Worm (Caenorhabditis elegans) whole organism, young adult: Measurements from ENCODE around the gene ZK218.3.

Source experiments
- B0019.2 ChIP-seq: fragments of 200-800 bp; sonication (Bioruptor generic); conservative IDR thresholded peaks from 2 replicates; pipeline ENCODE4 v1.3.6; 2022; ENCODE audit warnings: missing genetic modification reagents, missing genetic modification characterization, missing compliant biosample characterization
- B0261.1 ChIP-seq: sonication (generic microtip); optimal IDR thresholded peaks from 2 replicates; lab custom pipeline; 2016; ENCODE audit warnings: mild to moderate bottlenecking, missing genetic modification characterization, moderate library complexity, missing compliant biosample characterization
- F52B5.7 ChIP-seq: sonication (generic microtip); optimal IDR thresholded peaks from 2 replicates; lab custom pipeline; 2016; ENCODE audit warnings: mild to moderate bottlenecking, missing genetic modification characterization, missing compliant biosample characterization
- F57A8.1 ChIP-seq: fragments of 200-800 bp; sonication (Bioruptor generic); optimal IDR thresholded peaks from 2 replicates; lab custom pipeline; 2018; ENCODE audit warnings: mild to moderate bottlenecking, missing genetic modification characterization, moderate library complexity, missing compliant biosample characterization
- K11D2.4 ChIP-seq: fragments of 200-800 bp; sonication (Bioruptor generic); IDR thresholded peaks from 2 replicates; pipeline ENCODE4 v1.3.6; 2022; ENCODE audit warnings: missing genetic modification reagents, missing genetic modification characterization, missing compliant biosample characterization
- Y79H2A.3 ChIP-seq: fragments of 200-800 bp; sonication (Bioruptor generic); conservative IDR thresholded peaks from 2 replicates; pipeline ENCODE4 v1.3.6; 2022; ENCODE audit warnings: missing genetic modification reagents, missing genetic modification characterization, missing compliant biosample characterization
- aptf-2 ChIP-seq: fragments of 200-800 bp; sonication (Bioruptor generic); conservative IDR thresholded peaks from 2 replicates; pipeline ENCODE4 v1.3.6; 2022; ENCODE audit warnings: missing genetic modification reagents, missing genetic modification characterization, missing compliant biosample characterization
- athp-1 ChIP-seq: sonication (generic microtip); optimal IDR thresholded peaks from 2 replicates; lab custom pipeline; 2017; ENCODE audit warnings: mild to moderate bottlenecking, missing genetic modification characterization, missing compliant biosample characterization
- bed-1 ChIP-seq: fragments of 200-800 bp; sonication (Bioruptor generic); IDR thresholded peaks from 2 replicates; pipeline ENCODE4 v1.3.6; 2022; ENCODE audit warnings: missing genetic modification reagents, missing genetic modification characterization, missing compliant biosample characterization
- ccch-3 ChIP-seq: fragments of 200-800 bp; sonication (Bioruptor generic); optimal IDR thresholded peaks from 2 replicates; lab custom pipeline; 2018; ENCODE audit warnings: mild to moderate bottlenecking, missing genetic modification characterization, missing compliant biosample characterization
- cebp-2 ChIP-seq: fragments of 200-800 bp; sonication (Bioruptor generic); IDR thresholded peaks from 2 replicates; pipeline ENCODE4 v1.3.6; 2022; ENCODE audit warnings: missing genetic modification characterization, missing compliant biosample characterization
- ceh-91 ChIP-seq: fragments of 200-800 bp; sonication (Bioruptor generic); IDR thresholded peaks from 2 replicates; pipeline ENCODE4 v1.3.6; 2022; ENCODE audit warnings: missing genetic modification reagents, missing genetic modification characterization, missing compliant biosample characterization
- dox-1 ChIP-seq: fragments of 200-800 bp; sonication (Bioruptor generic); IDR thresholded peaks from 2 replicates; pipeline ENCODE4 v1.3.6; 2022; ENCODE audit warnings: missing genetic modification reagents, missing genetic modification characterization, missing compliant biosample characterization
- dpff-1 ChIP-seq: sonication (generic microtip); optimal IDR thresholded peaks from 2 replicates; lab custom pipeline; 2017; ENCODE audit warnings: mild to moderate bottlenecking, missing genetic modification characterization, missing compliant biosample characterization
- egl-18 ChIP-seq: fragments of 200-800 bp; sonication (Bioruptor generic); IDR thresholded peaks from 2 replicates; pipeline ENCODE4 v1.3.6; 2022; ENCODE audit warnings: missing genetic modification reagents, missing genetic modification characterization, missing compliant biosample characterization
- him-1 ChIP-seq: sonication (generic microtip); optimal IDR thresholded peaks from 2 replicates; lab custom pipeline; 2016; ENCODE audit warnings: missing genotype, missing genetic modification reagents, missing genetic modification characterization, missing compliant biosample characterization
- hmg-1.2 ChIP-seq: fragments of 200-800 bp; sonication (Bioruptor generic); IDR thresholded peaks from 2 replicates; pipeline ENCODE4 v1.3.6; 2022; ENCODE audit warnings: missing genetic modification reagents, missing genetic modification characterization, missing compliant biosample characterization
- hrde-1 ChIP-seq: sonication (generic microtip); optimal IDR thresholded peaks from 2 replicates; lab custom pipeline; 2016; ENCODE audit warnings: missing genetic modification characterization, mild to moderate bottlenecking, missing compliant biosample characterization, moderate library complexity, missing genotype, missing genetic modification reagents, borderline replicate concordance
- hsf-1 ChIP-seq: fragments of 200-800 bp; sonication (Bioruptor generic); IDR thresholded peaks from 2 replicates; pipeline ENCODE4 v1.3.6; 2022; ENCODE audit warnings: missing genetic modification reagents, missing genetic modification characterization, missing compliant biosample characterization
- lag-1 ChIP-seq: fragments of 200-800 bp; sonication (Bioruptor generic); IDR thresholded peaks from 2 replicates; pipeline ENCODE4 v1.3.6; 2022; ENCODE audit warnings: missing genetic modification reagents, missing genetic modification characterization, missing compliant biosample characterization
- let-607 ChIP-seq, 2 experiments: fragments of 200-800 bp in 1 of 2; sonication (Bioruptor generic) in 1 of 2; sonication (generic microtip) in 1 of 2; optimal IDR thresholded peaks; 2 replicates each; lab custom pipeline; 2016 to 2018; ENCODE audit warnings: mild to moderate bottlenecking in 2 of 2, missing compliant biosample characterization in 2 of 2, missing genetic modification characterization in 2 of 2, moderate library complexity in 2 of 2, missing genotype in 1 of 2
- lin-35 ChIP-seq, 3 experiments: fragments of 150-350 bp in 2 of 3; sonication (generic microtip) in 1 of 3; optimal IDR thresholded peaks; 2 replicates each; lab custom pipeline; 2014 to 2018; ENCODE audit warnings: missing biosample characterization in 3 of 3, missing genetic modification characterization in 3 of 3, missing genetic modification reagents in 3 of 3
- lin-40 ChIP-seq: sonication (generic microtip); optimal IDR thresholded peaks from 2 replicates; lab custom pipeline; 2016; ENCODE audit warnings: missing genetic modification characterization, mild to moderate bottlenecking, missing compliant biosample characterization, missing genotype, missing genetic modification reagents
- lin-54 ChIP-seq: fragments of 200-800 bp; sonication (Bioruptor generic); optimal IDR thresholded peaks from 2 replicates; lab custom pipeline; 2018; ENCODE audit warnings: mild to moderate bottlenecking, missing genetic modification characterization, missing compliant biosample characterization
- madf-3 ChIP-seq: fragments of 200-800 bp; sonication (Bioruptor generic); IDR thresholded peaks from 2 replicates; pipeline ENCODE4 v1.3.6; 2022; ENCODE audit warnings: missing genetic modification reagents, missing genetic modification characterization, missing compliant biosample characterization
- mel-28 ChIP-seq: sonication (generic microtip); optimal IDR thresholded peaks from 2 replicates; lab custom pipeline; 2016; ENCODE audit warnings: borderline replicate concordance, mild to moderate bottlenecking, missing genetic modification characterization, missing compliant biosample characterization
- nfya-2 ChIP-seq: fragments of 200-800 bp; sonication (Bioruptor generic); IDR thresholded peaks from 2 replicates; pipeline ENCODE4 v1.3.6; 2022; ENCODE audit warnings: missing genetic modification reagents, missing genetic modification characterization, missing compliant biosample characterization
- nhr-179 ChIP-seq: sonication (generic microtip); optimal IDR thresholded peaks from 2 replicates; lab custom pipeline; 2016; ENCODE audit warnings: mild to moderate bottlenecking, missing genetic modification characterization, missing compliant biosample characterization
- nhr-27 ChIP-seq: fragments of 200-800 bp; sonication (Bioruptor generic); optimal IDR thresholded peaks from 2 replicates; lab custom pipeline; 2018; ENCODE audit warnings: mild to moderate bottlenecking, missing genetic modification characterization, moderate library complexity, missing compliant biosample characterization
- nhr-80 ChIP-seq: sonication (generic microtip); optimal IDR thresholded peaks from 2 replicates; lab custom pipeline; 2016; ENCODE audit warnings: missing genetic modification characterization, missing compliant biosample characterization
- pha-4 ChIP-seq: fragments of 150-350 bp; sonication (generic microtip); optimal IDR thresholded peaks from 2 replicates; lab custom pipeline; 2014; ENCODE audit warnings: missing biosample characterization, missing genetic modification reagents, missing genetic modification characterization
- rcor-1 ChIP-seq: fragments of 200-800 bp; sonication (Bioruptor generic); IDR thresholded peaks from 2 replicates; pipeline ENCODE4 v1.3.6; 2022; ENCODE audit warnings: missing genetic modification reagents, missing genetic modification characterization, missing compliant biosample characterization
- repo-1 ChIP-seq: sonication (generic microtip); optimal IDR thresholded peaks from 2 replicates; lab custom pipeline; 2017; ENCODE audit warnings: mild to moderate bottlenecking, missing genetic modification characterization, missing compliant biosample characterization
- snpc-1.1 ChIP-seq: sonication (generic microtip); optimal IDR thresholded peaks from 2 replicates; lab custom pipeline; 2017; ENCODE audit warnings: missing genetic modification characterization, mild to moderate bottlenecking, missing compliant biosample characterization, antibody characterized with exemption, moderate library complexity, missing genotype, missing genetic modification reagents; ENCODE audit not compliant: insufficient read depth
- snpc-3.4 ChIP-seq: sonication (generic microtip); optimal IDR thresholded peaks from 2 replicates; lab custom pipeline; 2017; ENCODE audit warnings: missing genetic modification characterization, mild to moderate bottlenecking, missing compliant biosample characterization, antibody characterized with exemption, moderate library complexity, missing genotype, missing genetic modification reagents
- snpc-4 ChIP-seq, 5 experiments: fragments of 150-350 bp in 1 of 5; sonication (generic microtip) in 4 of 5; optimal IDR thresholded peaks; 2 replicates each; lab custom pipeline; 2014 to 2018; ENCODE audit warnings: missing genetic modification characterization in 5 of 5, missing biosample characterization in 3 of 5, antibody characterized with exemption in 2 of 5, mild to moderate bottlenecking in 2 of 5, missing compliant biosample characterization in 2 of 5, missing genotype in 2 of 5, moderate library complexity in 2 of 5, missing genetic modification reagents in 1 of 5
- unc-62 ChIP-seq: fragments of 150-350 bp; optimal IDR thresholded peaks from 2 replicates; lab custom pipeline; 2014; ENCODE audit warnings: missing biosample characterization, missing genetic modification reagents, missing genetic modification characterization

ZK218.3 gene

ce11 chrV:17100829-17101228 is 2.3 kb upstream of the ZK218.3 start, which contains the start of gene ZK218.5:
Gene ZK218.5 (plus strand): TSS chrV:17101129.
- TF ChIP-seq mel-28 (tag; lab: Kevin White, UChicago) (no peak), pha-4 (tag; lab: Kevin White, UChicago) (no peak), Y79H2A.3 (GFP tag; lab: Robert Waterston, UW) (no peak), hrde-1 (tag; lab: Kevin White, UChicago) (no peak), lin-35 (GFP tag; optimal IDR thresholded peaks at IDR 0.05; lab: Kevin White, UChicago) (no peak), him-1 (no peak)

ce11 chrV:17094568-17094967 is 4.0 kb downstream of the ZK218.3 start:
- TF ChIP-seq aptf-2 (no peak), hmg-1.2 (peak; percentile 23; the same call in 1 of the 2 replicates), lin-54 (GFP tag; lab: Kevin White, UChicago) (no peak), snpc-4 (GFP tag; optimal IDR thresholded peaks at IDR 0.05; lab: Kevin White, UChicago) (no peak), snpc-4 (tag; optimal IDR thresholded peaks at IDR 0.05; lab: Kevin White, UChicago) (peak in 2 of 4 experiments; percentile 62 to 71), snpc-1.1 (peak; percentile 27)

- TF ChIP-seq B0261.1 (tag; lab: Kevin White, UChicago), result no peak
- TF ChIP-seq athp-1, result no peak
- TF ChIP-seq ccch-3 (GFP tag; lab: Kevin White, UChicago), result no peak
- TF ChIP-seq unc-62, result no peak
- TF ChIP-seq F52B5.7 (tag; lab: Kevin White, UChicago), result no peak
- TF ChIP-seq hsf-1 (GFP tag; lab: Robert Waterston, UW), result no peak
- no peak for TF ChIP-seq lin-40
- no peak for TF ChIP-seq dox-1 (GFP tag; lab: Robert Waterston, UW)
These were observed 6.3 kb downstream of the ZK218.3 start, which contains the start of gene ZK218.1 for ce11 chrV:17092262-17092661. Gene ZK218.1 (plus strand): TSS chrV:17092562.

ce11 chrV:17089931-17090429 is 8.6 kb downstream of the ZK218.3 start, which contains the start of gene srh-237:
Gene srh-237 (plus strand): TSS chrV:17090379.
- TF ChIP-seq egl-18 (GFP tag; lab: Robert Waterston, UW), result no peak
- no peak for TF ChIP-seq F57A8.1 (GFP tag; lab: Kevin White, UChicago)
- TF ChIP-seq lin-54 (GFP tag; lab: Kevin White, UChicago), result no peak
- no peak for TF ChIP-seq aptf-2
- no peak for TF ChIP-seq rcor-1 (GFP tag; lab: Robert Waterston, UW)
- TF ChIP-seq nhr-80 (tag; lab: Kevin White, UChicago), result peak; percentile 67
- TF ChIP-seq snpc-4 (GFP tag; optimal IDR thresholded peaks at IDR 0.05; lab: Kevin White, UChicago), result no peak
- peak in 1 of 4 experiments; percentile 25 for TF ChIP-seq snpc-4 (tag; optimal IDR thresholded peaks at IDR 0.05; lab: Kevin White, UChicago)
- TF ChIP-seq nfya-2 (GFP tag; lab: Robert Waterston, UW), result no peak
- no peak for TF ChIP-seq B0019.2

- TF ChIP-seq repo-1 (tag; lab: Kevin White, UChicago) (no peak), aptf-2 (no peak), nhr-27 (no peak), hrde-1 (tag; lab: Kevin White, UChicago) (no peak), cebp-2 (GFP tag; lab: Robert Waterston, UW) (no peak), bed-1 (GFP tag; lab: Robert Waterston, UW) (no peak), snpc-3.4 (tag; lab: Kevin White, UChicago) (no peak), him-1 (no peak), ceh-91 (GFP tag; lab: Robert Waterston, UW) (no peak), K11D2.4 (GFP tag; lab: Robert Waterston, UW) (no peak), lag-1 (GFP tag; lab: Robert Waterston, UW) (no peak), dpff-1 (tag; lab: Kevin White, UChicago) (no peak), nhr-179 (no peak), madf-3 (no peak), let-607 (tag; optimal IDR thresholded peaks at IDR 0.05; lab: Kevin White, UChicago) (no peak)
These were observed 9.2 kb downstream of the ZK218.3 start, which contains the start of gene T05E12.6 for ce11 chrV:17089342-17089741. Gene T05E12.6 (minus strand): TSS chrV:17089442.
